Worm (Caenorhabditis elegans) whole organism, young adult: Measurements from ENCODE around the gene pes-8.

Experiments
- B0019.2 ChIP-seq: fragments of 200-800 bp; sonication (Bioruptor generic); conservative IDR thresholded peaks from 2 replicates; pipeline ENCODE4 v1.3.6; 2022; ENCODE audit warnings: missing genetic modification reagents, missing genetic modification characterization, missing compliant biosample characterization
- D2030.7 ChIP-seq: fragments of 200-800 bp; sonication (Bioruptor generic); IDR thresholded peaks from 2 replicates; pipeline ENCODE4 v1.3.6; 2022; ENCODE audit warnings: missing genetic modification reagents, missing genetic modification characterization, missing compliant biosample characterization
- F10E7.11 ChIP-seq: sonication (generic microtip); optimal IDR thresholded peaks from 2 replicates; lab custom pipeline; 2017; ENCODE audit warnings: mild to moderate bottlenecking, missing genetic modification characterization, moderate library complexity, missing compliant biosample characterization
- F22D6.2 ChIP-seq: sonication (generic microtip); optimal IDR thresholded peaks from 2 replicates; lab custom pipeline; 2016; ENCODE audit warnings: mild to moderate bottlenecking, missing genetic modification characterization, missing compliant biosample characterization
- F33H1.4 ChIP-seq: fragments of 200-800 bp; sonication (Bioruptor generic); IDR thresholded peaks from 2 replicates; pipeline ENCODE4 v1.3.6; 2022; ENCODE audit warnings: missing genetic modification reagents, missing genetic modification characterization, missing compliant biosample characterization
- F37B4.10 ChIP-seq: fragments of 200-800 bp; sonication (Bioruptor generic); IDR thresholded peaks from 2 replicates; pipeline ENCODE4 v1.3.6; 2022; ENCODE audit warnings: missing genetic modification characterization, missing compliant biosample characterization
- F39B2.1 ChIP-seq: fragments of 200-800 bp; sonication (Bioruptor generic); IDR thresholded peaks from 2 replicates; pipeline ENCODE4 v1.3.6; 2022; ENCODE audit warnings: missing genetic modification reagents, missing genetic modification characterization, missing compliant biosample characterization
- F52B5.7 ChIP-seq: sonication (generic microtip); optimal IDR thresholded peaks from 2 replicates; lab custom pipeline; 2016; ENCODE audit warnings: mild to moderate bottlenecking, missing genetic modification characterization, missing compliant biosample characterization
- F55B11.4 ChIP-seq: sonication (generic microtip); optimal IDR thresholded peaks from 2 replicates; lab custom pipeline; 2016; ENCODE audit warnings: missing compliant biosample characterization, missing genetic modification characterization, borderline replicate concordance; ENCODE audit not compliant: insufficient read depth
- F57C9.4 ChIP-seq: sonication (generic microtip); optimal IDR thresholded peaks from 2 replicates; lab custom pipeline; 2017; ENCODE audit warnings: mild to moderate bottlenecking, missing genetic modification characterization, missing compliant biosample characterization
- K12H6.12 ChIP-seq: fragments of 200-800 bp; sonication (Bioruptor generic); optimal IDR thresholded peaks from 2 replicates; lab custom pipeline; 2018; ENCODE audit warnings: mild to moderate bottlenecking, missing genetic modification characterization, missing compliant biosample characterization
- Y67H2A.10 ChIP-seq: fragments of 200-800 bp; sonication (Bioruptor generic); conservative IDR thresholded peaks from 2 replicates; pipeline ENCODE4 v1.3.6; 2022; ENCODE audit warnings: missing genetic modification reagents, missing genetic modification characterization, missing compliant biosample characterization
- akir-1 ChIP-seq: fragments of 200-800 bp; sonication (Bioruptor generic); optimal IDR thresholded peaks from 2 replicates; lab custom pipeline; 2018; ENCODE audit warnings: mild to moderate bottlenecking, missing genetic modification characterization, moderate library complexity, missing compliant biosample characterization
- ama-1 ChIP-seq, 3 experiments: fragments of 150-350 bp in 1 of 3; sonication (generic microtip) in 2 of 3; optimal IDR thresholded peaks; 2 replicates each; lab custom pipeline; 2014 to 2018; ENCODE audit warnings: missing biosample characterization in 2 of 3, missing genetic modification characterization in 2 of 3, missing genetic modification reagents in 2 of 3
- aptf-2 ChIP-seq: fragments of 200-800 bp; sonication (Bioruptor generic); conservative IDR thresholded peaks from 2 replicates; pipeline ENCODE4 v1.3.6; 2022; ENCODE audit warnings: missing genetic modification reagents, missing genetic modification characterization, missing compliant biosample characterization
- aptf-3 ChIP-seq: fragments of 200-800 bp; sonication (Bioruptor generic); IDR thresholded peaks from 2 replicates; pipeline ENCODE4 v1.3.6; 2022; ENCODE audit warnings: missing genetic modification characterization, missing compliant biosample characterization
- atf-7 ChIP-seq: sonication (generic microtip); optimal IDR thresholded peaks from 2 replicates; lab custom pipeline; 2017; ENCODE audit warnings: mild to moderate bottlenecking, missing genetic modification characterization, missing compliant biosample characterization
- athp-1 ChIP-seq: sonication (generic microtip); optimal IDR thresholded peaks from 2 replicates; lab custom pipeline; 2017; ENCODE audit warnings: mild to moderate bottlenecking, missing genetic modification characterization, missing compliant biosample characterization
- attf-5 ChIP-seq: fragments of 200-800 bp; sonication (Bioruptor generic); optimal IDR thresholded peaks from 2 replicates; lab custom pipeline; 2018; ENCODE audit warnings: mild to moderate bottlenecking, missing genetic modification characterization, missing compliant biosample characterization
- attf-6 ChIP-seq: fragments of 200-800 bp; sonication (Bioruptor generic); IDR thresholded peaks from 2 replicates; pipeline ENCODE4 v1.3.6; 2022; ENCODE audit warnings: missing genetic modification reagents, missing genetic modification characterization, missing compliant biosample characterization
- ceh-58 ChIP-seq: fragments of 200-800 bp; sonication (Bioruptor generic); IDR thresholded peaks from 2 replicates; pipeline ENCODE4 v1.3.6; 2022; ENCODE audit warnings: missing genetic modification characterization, missing compliant biosample characterization
- dox-1 ChIP-seq: fragments of 200-800 bp; sonication (Bioruptor generic); IDR thresholded peaks from 2 replicates; pipeline ENCODE4 v1.3.6; 2022; ENCODE audit warnings: missing genetic modification reagents, missing genetic modification characterization, missing compliant biosample characterization
- efl-1 ChIP-seq: fragments of 150-350 bp; optimal IDR thresholded peaks from 2 replicates; lab custom pipeline; 2014; ENCODE audit warnings: missing biosample characterization, missing genetic modification reagents, missing genetic modification characterization
- egl-44 ChIP-seq: fragments of 200-800 bp; sonication (Bioruptor generic); IDR thresholded peaks from 2 replicates; pipeline ENCODE4 v1.3.6; 2022; ENCODE audit warnings: missing genetic modification reagents, missing genetic modification characterization, missing compliant biosample characterization
- egrh-3 ChIP-seq: fragments of 200-800 bp; sonication (Bioruptor generic); IDR thresholded peaks from 2 replicates; pipeline ENCODE4 v1.3.6; 2022; ENCODE audit warnings: missing genetic modification reagents, missing genetic modification characterization, missing compliant biosample characterization
- ekl-4 ChIP-seq: fragments of 200-800 bp; sonication (Bioruptor generic); IDR thresholded peaks from 2 replicates; pipeline ENCODE4 v1.3.6; 2022; ENCODE audit warnings: missing genetic modification reagents, missing genetic modification characterization, missing compliant biosample characterization
- fkh-3 ChIP-seq: sonication (generic microtip); optimal IDR thresholded peaks from 2 replicates; lab custom pipeline; 2016; ENCODE audit warnings: mild to moderate bottlenecking, missing genetic modification characterization, missing compliant biosample characterization
- hlh-26 ChIP-seq: fragments of 200-800 bp; sonication (Bioruptor generic); conservative IDR thresholded peaks from 2 replicates; pipeline ENCODE4 v1.3.6; 2022; ENCODE audit warnings: missing genetic modification reagents, missing genetic modification characterization, missing compliant biosample characterization
- hrde-1 ChIP-seq: sonication (generic microtip); optimal IDR thresholded peaks from 2 replicates; lab custom pipeline; 2016; ENCODE audit warnings: missing genetic modification characterization, mild to moderate bottlenecking, missing compliant biosample characterization, moderate library complexity, missing genotype, missing genetic modification reagents, borderline replicate concordance
- hsf-1 ChIP-seq: fragments of 200-800 bp; sonication (Bioruptor generic); IDR thresholded peaks from 2 replicates; pipeline ENCODE4 v1.3.6; 2022; ENCODE audit warnings: missing genetic modification reagents, missing genetic modification characterization, missing compliant biosample characterization
- let-607 ChIP-seq, 2 experiments: fragments of 200-800 bp in 1 of 2; sonication (Bioruptor generic) in 1 of 2; sonication (generic microtip) in 1 of 2; optimal IDR thresholded peaks; 2 replicates each; lab custom pipeline; 2016 to 2018; ENCODE audit warnings: mild to moderate bottlenecking in 2 of 2, missing compliant biosample characterization in 2 of 2, missing genetic modification characterization in 2 of 2, moderate library complexity in 2 of 2, missing genotype in 1 of 2
- lin-54 ChIP-seq: fragments of 200-800 bp; sonication (Bioruptor generic); optimal IDR thresholded peaks from 2 replicates; lab custom pipeline; 2018; ENCODE audit warnings: mild to moderate bottlenecking, missing genetic modification characterization, missing compliant biosample characterization
- lsy-27 ChIP-seq: sonication (generic microtip); optimal IDR thresholded peaks from 2 replicates; lab custom pipeline; 2017; ENCODE audit warnings: missing genetic modification characterization, mild to moderate bottlenecking, missing compliant biosample characterization, antibody characterized with exemption, missing genotype, borderline replicate concordance; ENCODE audit not compliant: insufficient read depth
- madf-10 ChIP-seq: sonication (generic microtip); optimal IDR thresholded peaks from 2 replicates; lab custom pipeline; 2016; ENCODE audit warnings: mild to moderate bottlenecking, missing genetic modification characterization, missing compliant biosample characterization
- nfya-1 ChIP-seq: sonication (generic microtip); optimal IDR thresholded peaks from 2 replicates; lab custom pipeline; 2017; ENCODE audit warnings: antibody characterized with exemption, missing compliant biosample characterization, missing genetic modification characterization, borderline replicate concordance; ENCODE audit not compliant: insufficient read depth
- pbrm-1 ChIP-seq: fragments of 200-800 bp; sonication (Bioruptor generic); IDR thresholded peaks from 2 replicates; pipeline ENCODE4 v1.3.6; 2022; ENCODE audit warnings: missing genetic modification reagents, missing genetic modification characterization, missing compliant biosample characterization
- pha-4 ChIP-seq: fragments of 150-350 bp; sonication (generic microtip); optimal IDR thresholded peaks from 2 replicates; lab custom pipeline; 2014; ENCODE audit warnings: missing biosample characterization, missing genetic modification reagents, missing genetic modification characterization
- snpc-1.3 ChIP-seq: sonication (generic microtip); optimal IDR thresholded peaks from 2 replicates; lab custom pipeline; 2017; ENCODE audit warnings: missing genetic modification characterization, mild to moderate bottlenecking, missing compliant biosample characterization, antibody characterized with exemption, moderate library complexity, missing genotype, missing genetic modification reagents; ENCODE audit not compliant: insufficient read depth
- zfh-2 ChIP-seq: fragments of 200-800 bp; sonication (Bioruptor generic); conservative IDR thresholded peaks from 2 replicates; pipeline ENCODE4 v1.3.6; 2022; ENCODE audit warnings: missing genetic modification reagents, missing genetic modification characterization, missing compliant biosample characterization
- ztf-18 ChIP-seq: sonication (generic microtip); optimal IDR thresholded peaks from 2 replicates; lab custom pipeline; 2016; ENCODE audit warnings: missing genotype, mild to moderate bottlenecking, missing genetic modification characterization, missing compliant biosample characterization
- ztf-22 ChIP-seq: fragments of 200-800 bp; sonication (Bioruptor generic); optimal IDR thresholded peaks from 2 replicates; lab custom pipeline; 2018; ENCODE audit warnings: mild to moderate bottlenecking, missing genetic modification characterization, moderate library complexity, missing compliant biosample characterization
- ztf-25 ChIP-seq: fragments of 200-800 bp; sonication (Bioruptor generic); IDR thresholded peaks from 2 replicates; pipeline ENCODE4 v1.3.6; 2022; ENCODE audit warnings: missing genetic modification reagents, missing genetic modification characterization, missing compliant biosample characterization

pes-8 gene

DNA sequence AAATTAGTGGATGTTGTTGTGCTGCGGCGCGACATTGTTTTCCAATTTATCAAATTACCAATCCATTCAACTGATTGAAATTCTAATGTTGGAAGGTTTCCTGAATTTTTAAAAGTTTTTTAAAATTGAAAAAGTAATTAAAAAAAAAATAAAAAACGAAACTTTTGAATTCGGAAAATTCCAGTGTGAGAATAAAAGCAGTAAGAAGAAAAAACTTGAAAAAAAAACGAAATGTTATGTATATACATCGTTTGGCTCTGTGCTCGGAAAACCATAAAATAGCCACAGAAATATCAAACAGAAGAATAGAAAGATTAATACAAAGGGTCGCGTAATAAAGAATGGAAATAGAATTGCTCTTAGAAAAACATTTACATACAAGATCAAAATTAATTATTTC is 19.6 kb upstream of the pes-8 start, which contains the start of gene vav-1:
Gene vav-1 (minus strand): TSS at position 101 of the 400 bp plus-strand sequence.
- TF ChIP-seq K12H6.12 (no peak), F10E7.11 (tag; lab: Kevin White, UChicago) (no peak), egl-44 (GFP tag; lab: Robert Waterston, UW) (no peak), efl-1 (GFP tag; lab: Kevin White, UChicago) (no peak), ama-1 (optimal IDR thresholded peaks at IDR 0.05; lab: Kevin White, UChicago) (no peak), ama-1 (GFP tag; optimal IDR thresholded peaks at IDR 0.05; lab: Kevin White, UChicago) (no peak), B0019.2 (GFP tag; lab: Robert Waterston, UW) (no peak), fkh-3 (tag; lab: Kevin White, UChicago) (no peak), atf-7 (tag; lab: Kevin White, UChicago) (no peak), hlh-26 (GFP tag; lab: Robert Waterston, UW) (no peak), F37B4.10 (GFP tag; lab: Robert Waterston, UW) (no peak), lsy-27 (tag; lab: Kevin White, UChicago) (no peak), zfh-2 (GFP tag; lab: Robert Waterston, UW) (no peak)

- no peak for TF ChIP-seq madf-10
- no peak for TF ChIP-seq lin-54 (GFP tag; lab: Kevin White, UChicago)
- TF ChIP-seq egrh-3 (GFP tag; lab: Robert Waterston, UW) = peak; percentile 67; the same call in 1 of the 2 replicates
- no peak for TF ChIP-seq attf-5 (GFP tag; lab: Kevin White, UChicago)
- peak; percentile 93 for TF ChIP-seq zfh-2 (GFP tag; lab: Robert Waterston, UW)
- 0 out of 2 replicates have a peak, but pooled peaks have one; percentile 25 for TF ChIP-seq dox-1 (GFP tag; lab: Robert Waterston, UW)
- no peak for TF ChIP-seq ztf-25 (GFP tag; lab: Robert Waterston, UW)
- TF ChIP-seq ztf-22 (GFP tag; lab: Kevin White, UChicago) = no peak
- 0 out of 2 replicates have a peak, but pooled peaks have one; percentile 46 for TF ChIP-seq ceh-58 (GFP tag; lab: Robert Waterston, UW)
Observed at ce11 chrX:9233805-9234204, 17.8 kb upstream of the pes-8 start.

DNA sequence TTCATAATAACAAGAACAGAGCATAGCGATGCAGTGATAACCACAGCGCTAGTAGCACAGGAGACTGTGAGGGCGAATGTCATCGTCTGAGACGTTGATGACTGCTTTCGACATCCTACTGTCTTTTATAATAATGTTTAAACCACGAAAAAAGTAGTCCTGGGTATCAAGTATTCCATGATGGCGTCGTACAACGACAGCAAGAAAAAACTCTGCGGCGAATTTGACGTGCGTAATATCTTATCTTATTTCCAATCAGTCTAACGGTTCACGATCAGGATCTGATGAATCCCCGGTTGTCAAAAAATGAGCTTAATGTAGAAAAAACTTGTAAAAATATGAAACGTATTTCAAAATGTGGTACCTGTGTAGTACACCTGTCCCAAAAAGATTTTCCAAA is 17.1 kb upstream of the pes-8 start, which contains the start of gene col-175:
Gene col-175 (minus strand): TSS at position 101 of the 400 bp plus-strand sequence.
- TF ChIP-seq F39B2.1 (GFP tag; lab: Robert Waterston, UW) (no peak), pbrm-1 (GFP tag; lab: Robert Waterston, UW) (no peak), let-607 (tag; optimal IDR thresholded peaks at IDR 0.05; lab: Kevin White, UChicago) (no peak), akir-1 (GFP tag; lab: Kevin White, UChicago) (no peak)

DNA sequence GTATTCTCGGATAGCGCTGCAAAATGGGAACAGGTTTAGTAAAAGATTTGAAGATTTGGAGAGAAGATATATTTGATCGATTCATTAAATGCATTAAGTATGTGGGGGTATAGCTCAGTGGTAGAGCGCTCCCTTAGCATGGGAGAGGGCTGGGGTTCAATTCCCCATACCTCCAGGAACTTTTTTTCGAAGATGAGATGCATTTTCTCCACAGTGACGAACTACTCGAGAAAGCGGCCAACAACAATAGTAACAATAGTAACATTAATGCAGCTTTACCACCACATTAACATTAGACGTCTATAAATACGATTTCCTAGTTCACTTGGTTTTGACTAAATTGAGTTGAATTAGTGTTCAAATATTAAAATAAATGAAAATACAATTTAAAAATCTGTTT is 13.9 kb upstream of the pes-8 start:
- no peak for TF ChIP-seq aptf-2 (GFP tag; lab: Robert Waterston, UW)
- no peak for TF ChIP-seq efl-1 (GFP tag; lab: Kevin White, UChicago)
- TF ChIP-seq ztf-18 (tag; lab: Kevin White, UChicago) = peak; percentile 71
- peak; percentile 61; the same call in 1 of the 2 replicates for TF ChIP-seq attf-6
- no peak for TF ChIP-seq pha-4 (tag; lab: Kevin White, UChicago)
- TF ChIP-seq aptf-3 (GFP tag; lab: Robert Waterston, UW) = no peak
- no peak for TF ChIP-seq F33H1.4 (GFP tag; lab: Robert Waterston, UW)
- no peak for TF ChIP-seq Y67H2A.10 (GFP tag; lab: Robert Waterston, UW)
- TF ChIP-seq hrde-1 (tag; lab: Kevin White, UChicago) = peak; percentile 59
- peak; percentile 80; the same call in 1 of the 2 replicates for TF ChIP-seq ztf-25 (GFP tag; lab: Robert Waterston, UW)
- TF ChIP-seq F52B5.7 (tag; lab: Kevin White, UChicago) = no peak
- TF ChIP-seq pbrm-1 (GFP tag; lab: Robert Waterston, UW) = peak; percentile 60; the same call in 1 of the 2 replicates
- TF ChIP-seq D2030.7 = peak; percentile 67
- peak; percentile 49; the same call in 1 of the 2 replicates for TF ChIP-seq hsf-1 (GFP tag; lab: Robert Waterston, UW)
- TF ChIP-seq F55B11.4 (tag; lab: Kevin White, UChicago) = no peak
- no peak for TF ChIP-seq F57C9.4 (tag; lab: Kevin White, UChicago)
- peak; percentile 6 for TF ChIP-seq athp-1
- TF ChIP-seq ekl-4 = no peak; the same call in 1 of the 2 replicates
- no peak for TF ChIP-seq F22D6.2
- peak; percentile 35 for TF ChIP-seq snpc-1.3 (tag; lab: Kevin White, UChicago)
- no peak for TF ChIP-seq nfya-1 (tag; lab: Kevin White, UChicago)
